Fruit fly (Drosophila melanogaster) whole organism, embryonic: ENCODE data around the gene RpL4.

Source experiments
- ATbp ChIP-seq: fragments of 200-800 bp; sonication (Bioruptor generic); optimal IDR thresholded peaks from 2 replicates; lab custom pipeline; 2017; ENCODE audit warnings: missing biosample characterization, mild to moderate bottlenecking, missing genetic modification characterization, missing genetic modification reagents
- CG2889 ChIP-seq: fragments of 200-800 bp; sonication (Bioruptor generic); IDR thresholded peaks from 3 replicates; pipeline ENCODE4 v1.3.6; 2022; ENCODE audit warnings: missing biosample characterization, missing genetic modification characterization

DNA sequence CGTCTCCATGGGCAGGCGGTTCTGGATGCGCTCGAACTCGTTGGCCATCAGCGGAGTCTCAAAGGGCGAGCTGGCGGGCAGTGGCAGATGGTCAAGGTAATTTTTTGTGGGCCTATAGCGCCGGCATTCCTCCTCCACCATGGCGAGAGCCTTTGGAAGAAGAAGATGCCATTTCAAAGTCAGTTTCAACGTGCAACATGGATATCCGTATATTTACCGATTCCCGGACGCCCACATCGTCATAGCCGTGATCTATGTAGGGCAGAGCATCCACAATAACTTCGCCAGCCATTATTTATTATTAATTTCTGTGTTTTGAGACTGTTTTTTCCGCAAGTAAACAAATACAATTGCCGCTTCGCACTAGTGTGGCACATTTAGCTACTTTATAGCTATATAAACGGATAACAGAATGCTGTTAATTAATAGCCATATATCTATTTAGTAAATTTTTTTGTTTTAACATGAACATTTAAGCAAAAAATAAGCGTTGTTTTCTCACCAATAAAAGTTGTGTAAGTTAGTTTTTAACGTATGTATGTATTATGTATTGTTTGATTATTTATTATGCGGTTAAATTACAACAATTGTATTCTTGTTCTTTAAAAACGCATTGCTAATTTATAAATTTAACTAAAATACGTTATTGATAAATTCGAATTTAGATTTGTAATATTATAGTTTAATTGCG, 494 bp upstream of the RpL4 start, which contains the start of gene BCAS2:
- TF ChIP-seq ATbp (GFP tag; lab: Kevin White, UChicago): no peak
- no peak for TF ChIP-seq CG2889 (GFP tag; lab: Robert Waterston, UW)
